Worm (Caenorhabditis elegans) whole organism, L1 larva: ENCODE data around the gene EGAP2.2.

Source experiments
- nhr-28 ChIP-seq: fragments of 150-350 bp; optimal IDR thresholded peaks from 2 replicates; lab custom pipeline; 2014; ENCODE audit warnings: missing biosample characterization, missing genetic modification characterization
- sup-37 ChIP-seq: fragments of 200-800 bp; sonication (Bioruptor generic); optimal IDR thresholded peaks from 2 replicates; lab custom pipeline; 2018; ENCODE audit warnings: mild to moderate bottlenecking, missing genetic modification characterization, missing compliant biosample characterization
- unc-130 ChIP-seq: fragments of 150-350 bp; optimal IDR thresholded peaks from 2 replicates; lab custom pipeline; 2017; ENCODE audit warnings: missing biosample characterization, missing genetic modification characterization, inconsistent platforms
- unc-30 ChIP-seq: sonication (generic microtip); optimal IDR thresholded peaks from 2 replicates; lab custom pipeline; 2017; ENCODE audit warnings: missing biosample characterization, missing genetic modification characterization
- zag-1 ChIP-seq: fragments of 150-350 bp; optimal IDR thresholded peaks from 2 replicates; lab custom pipeline; 2014; ENCODE audit warnings: missing biosample characterization, missing genetic modification characterization

DNA sequence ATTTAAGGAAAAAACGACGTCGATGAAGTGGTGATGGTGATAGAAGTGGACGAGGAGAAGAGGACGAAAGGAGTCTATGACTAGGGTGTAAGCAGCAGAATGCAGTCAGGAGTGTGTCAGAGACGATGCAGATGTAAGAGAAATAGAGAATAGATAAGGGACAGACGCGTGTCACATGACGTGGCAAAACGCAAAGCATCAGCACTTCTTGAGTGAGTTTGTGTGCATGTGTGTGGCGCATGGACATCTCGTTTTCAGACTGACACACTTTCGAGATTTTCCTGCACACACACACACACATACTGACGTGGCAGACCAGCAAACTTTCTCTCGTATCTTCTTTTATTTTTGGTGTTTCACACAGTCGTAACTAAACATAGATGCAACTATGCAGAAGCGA is 47.2 kb upstream of the EGAP2.2 start:
- TF ChIP-seq unc-130 (tag; lab: Kevin White, UChicago) = peak; percentile 33
- TF ChIP-seq unc-30 = no peak
- no peak for TF ChIP-seq sup-37 (GFP tag; lab: Kevin White, UChicago)
- no peak for TF ChIP-seq zag-1 (tag; lab: Kevin White, UChicago)
- TF ChIP-seq nhr-28 = no peak
